Worm (Caenorhabditis elegans) whole organism, L4 larva: Measurements from ENCODE around the gene txt-14.

ENCODE experiments used
- D1046.2 ChIP-seq: fragments of 200-800 bp; sonication (Bioruptor generic); IDR thresholded peaks from 2 replicates; pipeline ENCODE4 v1.3.6; 2022; ENCODE audit warnings: missing genetic modification characterization, missing compliant biosample characterization
- F26F4.8 ChIP-seq: fragments of 200-800 bp; sonication (Bioruptor generic); conservative IDR thresholded peaks from 2 replicates; pipeline ENCODE4 v1.3.6; 2022; ENCODE audit warnings: missing genetic modification characterization, missing compliant biosample characterization
- F44E2.7 ChIP-seq: fragments of 200-800 bp; sonication (Bioruptor generic); IDR thresholded peaks from 2 replicates; pipeline ENCODE4 v2.1.2; 2022; ENCODE audit warnings: missing genetic modification characterization, missing compliant biosample characterization
- T20F7.1 ChIP-seq: fragments of 200-800 bp; sonication (Bioruptor generic); optimal IDR thresholded peaks from 2 replicates; lab custom pipeline; 2018; ENCODE audit warnings: mild to moderate bottlenecking, missing genetic modification characterization, missing compliant biosample characterization
- T26A8.4 ChIP-seq: fragments of 200-800 bp; sonication (Bioruptor generic); IDR thresholded peaks from 2 replicates; pipeline ENCODE4 v1.3.6; 2022; ENCODE audit warnings: missing genetic modification characterization, missing compliant biosample characterization
- Y48G9A.11 ChIP-seq: fragments of 200-800 bp; sonication (Bioruptor generic); IDR thresholded peaks from 2 replicates; pipeline ENCODE4 v1.3.6; 2022; ENCODE audit warnings: missing genetic modification reagents, missing genetic modification characterization, missing compliant biosample characterization
- Y75B8A.6 ChIP-seq: fragments of 200-800 bp; sonication (Bioruptor generic); IDR thresholded peaks from 2 replicates; pipeline ENCODE4 v1.3.6; 2022; ENCODE audit warnings: missing genetic modification reagents, missing genetic modification characterization, missing compliant biosample characterization
- ZK337.2 ChIP-seq: fragments of 200-800 bp; sonication (Bioruptor generic); IDR thresholded peaks from 2 replicates; pipeline ENCODE4 v1.3.6; 2022; ENCODE audit warnings: missing genetic modification reagents, missing genetic modification characterization, missing compliant biosample characterization
- aha-1 ChIP-seq: fragments of 150-350 bp; peaks from one replicate; lab custom pipeline; 2014; ENCODE audit warnings: missing biosample characterization, missing genetic modification characterization
- ama-1 ChIP-seq: fragments of 150-350 bp; optimal IDR thresholded peaks from 2 replicates; lab custom pipeline; 2014; ENCODE audit warnings: inconsistent platforms, mixed read lengths
- ceh-28 ChIP-seq: fragments of 150-350 bp; optimal IDR thresholded peaks from 2 replicates; lab custom pipeline; 2014; ENCODE audit warnings: missing biosample characterization, missing genetic modification reagents, missing genetic modification characterization
- ceh-32 ChIP-seq: sonication (generic microtip); optimal IDR thresholded peaks from 2 replicates; lab custom pipeline; 2016; ENCODE audit warnings: mild to moderate bottlenecking, missing genetic modification characterization, missing compliant biosample characterization; ENCODE audit not compliant: poor library complexity
- ceh-82 ChIP-seq: sonication (generic microtip); optimal IDR thresholded peaks from 2 replicates; lab custom pipeline; 2017; ENCODE audit warnings: missing biosample characterization, missing genetic modification characterization
- daf-16 ChIP-seq, 3 experiments: sonication (generic microtip); optimal IDR thresholded peaks; 2 replicates each; lab custom pipeline; 2016 to 2017; ENCODE audit warnings: missing genetic modification characterization in 3 of 3, missing genetic modification reagents in 3 of 3, mild to moderate bottlenecking in 2 of 3, missing compliant biosample characterization in 2 of 3, missing biosample characterization in 1 of 3, moderate library complexity in 1 of 3
- dmd-8 ChIP-seq: fragments of 200-800 bp; sonication (Bioruptor generic); IDR thresholded peaks from 2 replicates; pipeline ENCODE4 v1.3.6; 2022; ENCODE audit warnings: missing genetic modification characterization, missing compliant biosample characterization
- dve-1 ChIP-seq: sonication (generic microtip); optimal IDR thresholded peaks from 2 replicates; lab custom pipeline; 2017; ENCODE audit warnings: antibody characterized with exemption, mild to moderate bottlenecking, missing genetic modification characterization, missing compliant biosample characterization; ENCODE audit not compliant: insufficient read depth
- egl-27 ChIP-seq: sonication (generic microtip); optimal IDR thresholded peaks from 3 replicates; lab custom pipeline; 2017; ENCODE audit warnings: missing biosample characterization, missing genetic modification reagents, missing genetic modification characterization
- egl-43 ChIP-seq: fragments of 200-800 bp; sonication (Bioruptor generic); IDR thresholded peaks from 2 replicates; pipeline ENCODE4 v1.3.6; 2022; ENCODE audit warnings: missing genetic modification reagents, missing genetic modification characterization, missing compliant biosample characterization
- fkh-10 ChIP-seq: fragments of 150-350 bp; optimal IDR thresholded peaks from 2 replicates; lab custom pipeline; 2014; ENCODE audit warnings: missing biosample characterization, missing genetic modification reagents, missing genetic modification characterization
- hif-1 ChIP-seq, 2 experiments: sonication (generic microtip); optimal IDR thresholded peaks; 2 replicates each; lab custom pipeline; 2016 to 2017; ENCODE audit warnings: missing compliant biosample characterization in 2 of 2, missing genetic modification characterization in 2 of 2, missing genetic modification reagents in 2 of 2, missing genotype in 2 of 2, mild to moderate bottlenecking in 1 of 2
- hlh-30 ChIP-seq: sonication (generic microtip); optimal IDR thresholded peaks from 2 replicates; lab custom pipeline; 2017; ENCODE audit warnings: antibody characterized with exemption, mild to moderate bottlenecking, missing genetic modification characterization, missing compliant biosample characterization; ENCODE audit not compliant: insufficient read depth
- hmg-1.1 ChIP-seq: fragments of 200-800 bp; sonication (Bioruptor generic); IDR thresholded peaks from 2 replicates; pipeline ENCODE4 v1.3.6; 2022; ENCODE audit warnings: missing genetic modification reagents, missing genetic modification characterization, missing compliant biosample characterization
- lim-7 ChIP-seq: fragments of 200-800 bp; sonication (Bioruptor generic); IDR thresholded peaks from 2 replicates; pipeline ENCODE4 v1.3.6; 2022; ENCODE audit warnings: missing genetic modification characterization, missing compliant biosample characterization
- lin-29 ChIP-seq: fragments of 200-800 bp; sonication (Bioruptor generic); IDR thresholded peaks from 2 replicates; pipeline ENCODE4 v1.3.6; 2022; ENCODE audit warnings: missing genetic modification reagents, missing genetic modification characterization, missing compliant biosample characterization
- lin-38 ChIP-seq: fragments of 200-800 bp; sonication (Bioruptor generic); IDR thresholded peaks from 2 replicates; pipeline ENCODE4 v1.3.6; 2022; ENCODE audit warnings: missing genetic modification reagents, missing genetic modification characterization, missing compliant biosample characterization
- lsy-2 ChIP-seq, 2 experiments: fragments of 150-350 bp in 1 of 2; sonication (generic microtip) in 1 of 2; optimal IDR thresholded peaks; 2 replicates each; lab custom pipeline; 2014 to 2017; ENCODE audit warnings: missing biosample characterization in 2 of 2, missing genetic modification characterization in 2 of 2
- mdl-1 ChIP-seq, 2 experiments: fragments of 150-350 bp in 1 of 2; sonication (generic microtip) in 1 of 2; optimal IDR thresholded peaks; 2 replicates each; lab custom pipeline; 2014 to 2017; ENCODE audit warnings: missing biosample characterization in 2 of 2, missing genetic modification characterization in 2 of 2
- mep-1 ChIP-seq: fragments of 150-350 bp; sonication (generic microtip); optimal IDR thresholded peaks from 3 replicates; lab custom pipeline; 2014; ENCODE audit warnings: missing biosample characterization, missing genetic modification characterization
- nhr-237 ChIP-seq: sonication (generic microtip); optimal IDR thresholded peaks from 2 replicates; lab custom pipeline; 2017; ENCODE audit warnings: missing biosample characterization, missing genetic modification characterization
- nhr-25 ChIP-seq: sonication (generic microtip); optimal IDR thresholded peaks from 2 replicates; lab custom pipeline; 2017; ENCODE audit warnings: missing genetic modification characterization, mild to moderate bottlenecking, missing compliant biosample characterization, antibody characterized with exemption, moderate library complexity, borderline replicate concordance; ENCODE audit not compliant: insufficient read depth
- nhr-28 ChIP-seq: fragments of 150-350 bp; optimal IDR thresholded peaks from 2 replicates; lab custom pipeline; 2014; ENCODE audit warnings: missing biosample characterization, missing genetic modification characterization
- nhr-41 ChIP-seq: fragments of 200-800 bp; sonication (Bioruptor generic); IDR thresholded peaks from 2 replicates; pipeline ENCODE4 v1.3.6; 2022; ENCODE audit warnings: missing genetic modification reagents, missing genetic modification characterization, missing compliant biosample characterization
- nhr-42 ChIP-seq: fragments of 200-800 bp; sonication (Bioruptor generic); IDR thresholded peaks from 2 replicates; pipeline ENCODE4 v1.3.6; 2022; ENCODE audit warnings: missing genetic modification characterization, missing compliant biosample characterization
- nhr-6 ChIP-seq: fragments of 150-350 bp; optimal IDR thresholded peaks from 2 replicates; lab custom pipeline; 2014; ENCODE audit warnings: missing biosample characterization, missing genetic modification characterization
- nhr-76 ChIP-seq: fragments of 150-350 bp; optimal IDR thresholded peaks from 2 replicates; lab custom pipeline; 2014; ENCODE audit warnings: missing biosample characterization, missing genetic modification characterization
- rbr-2 ChIP-seq: sonication (generic microtip); optimal IDR thresholded peaks from 2 replicates; lab custom pipeline; 2016; ENCODE audit warnings: missing genotype, missing genetic modification characterization, missing compliant biosample characterization
- sdz-12 ChIP-seq: fragments of 200-800 bp; sonication (Bioruptor generic); optimal IDR thresholded peaks from 2 replicates; lab custom pipeline; 2018; ENCODE audit warnings: mild to moderate bottlenecking, missing genetic modification characterization, missing compliant biosample characterization
- skn-1 ChIP-seq: fragments of 150-350 bp; optimal IDR thresholded peaks from 2 replicates; lab custom pipeline; 2014; ENCODE audit warnings: missing biosample characterization, missing genetic modification characterization
- snpc-1.2 ChIP-seq: fragments of 200-800 bp; sonication (Bioruptor generic); IDR thresholded peaks from 2 replicates; pipeline ENCODE4 v1.3.6; 2022; ENCODE audit warnings: missing genetic modification reagents, missing genetic modification characterization, missing compliant biosample characterization
- snpc-4 ChIP-seq: fragments of 150-350 bp; optimal IDR thresholded peaks from 2 replicates; lab custom pipeline; 2014; ENCODE audit warnings: missing biosample characterization, missing genetic modification characterization
- spr-3 ChIP-seq: fragments of 200-800 bp; sonication (Bioruptor generic); optimal IDR thresholded peaks from 2 replicates; lab custom pipeline; 2018; ENCODE audit warnings: mild to moderate bottlenecking, missing genetic modification characterization, missing compliant biosample characterization
- tag-97 ChIP-seq: fragments of 200-800 bp; sonication (Bioruptor generic); IDR thresholded peaks from 2 replicates; pipeline ENCODE4 v1.3.6; 2022; ENCODE audit warnings: missing genetic modification characterization, missing compliant biosample characterization
- tra-1 ChIP-seq: fragments of 200-800 bp; sonication (Bioruptor generic); IDR thresholded peaks from 2 replicates; pipeline ENCODE4 v1.3.6; 2022; ENCODE audit warnings: missing genetic modification reagents, missing genetic modification characterization, missing compliant biosample characterization
- unc-62 ChIP-seq, 3 experiments: fragments of 150-350 bp in 1 of 3; sonication (generic microtip); optimal IDR thresholded peaks in 2 of 3; peaks in 1 of 3; 1 replicate in 1 of 3; 2 replicates in 2 of 3; lab custom pipeline; 2014 to 2017; ENCODE audit warnings: missing biosample characterization in 3 of 3, missing genetic modification characterization in 3 of 3, missing genetic modification reagents in 3 of 3, missing genotype in 1 of 3
- zfp-3 ChIP-seq: fragments of 200-800 bp; sonication (Bioruptor generic); conservative IDR thresholded peaks from 2 replicates; pipeline ENCODE4 v1.3.6; 2022; ENCODE audit warnings: missing genetic modification reagents, missing genetic modification characterization, missing compliant biosample characterization
- zip-11 ChIP-seq: fragments of 200-800 bp; sonication (Bioruptor generic); IDR thresholded peaks from 2 replicates; pipeline ENCODE4 v1.3.6; 2022; ENCODE audit warnings: missing genetic modification characterization, missing compliant biosample characterization
- ztf-11 ChIP-seq: fragments of 150-350 bp; optimal IDR thresholded peaks from 2 replicates; lab custom pipeline; 2014; ENCODE audit warnings: missing biosample characterization, missing genetic modification characterization

txt-14 gene

DNA sequence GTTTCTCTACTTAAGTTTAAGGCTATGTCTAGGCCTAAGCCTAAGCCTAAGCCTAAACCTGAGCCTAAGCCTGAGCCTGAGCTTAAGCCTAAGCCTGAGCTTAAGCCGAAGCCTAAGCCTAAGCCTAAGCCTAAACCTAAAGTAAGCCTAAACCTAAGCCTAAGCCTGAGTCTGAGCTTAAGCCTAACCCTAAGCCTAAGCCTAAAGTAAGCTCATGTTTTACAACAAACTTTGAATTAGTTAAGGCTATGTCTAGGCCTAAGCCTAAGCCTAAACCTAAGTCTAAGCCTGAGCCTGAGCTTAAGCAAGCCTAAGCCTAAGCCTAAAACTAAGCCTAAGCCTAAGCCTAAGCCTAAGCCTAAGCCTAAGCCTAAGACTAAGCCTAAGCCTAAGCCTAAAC, 16.8 kb upstream of the txt-14 start (continued):
- TF ChIP-seq egl-43 (GFP tag; lab: Robert Waterston, UW) (no peak), zfp-3 (GFP tag; lab: Robert Waterston, UW) (no peak)

DNA sequence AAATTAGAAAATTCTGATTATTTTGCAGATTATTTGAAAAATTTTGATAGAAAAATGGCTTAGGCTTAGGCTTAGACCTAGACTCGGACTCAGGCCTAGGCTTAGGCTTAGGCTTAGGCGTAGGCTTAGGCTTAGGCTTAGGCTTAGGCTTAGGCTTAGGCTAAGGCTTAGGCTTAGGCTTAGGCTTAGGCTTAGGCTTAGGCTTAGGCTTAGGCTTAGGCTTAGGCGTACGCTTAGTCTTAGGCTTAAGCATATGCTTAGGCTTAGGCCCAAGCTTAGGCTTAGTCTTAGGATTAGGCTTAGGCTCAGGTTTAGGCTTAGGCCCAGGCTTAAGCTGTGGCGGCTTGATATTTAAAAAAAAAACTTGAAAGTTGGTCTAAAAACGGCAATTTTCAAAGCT, 16.1 kb upstream of the txt-14 start:
- peak; percentile 51; the same call in 1 of the 2 replicates for TF ChIP-seq Y48G9A.11 (GFP tag; lab: Robert Waterston, UW)

DNA sequence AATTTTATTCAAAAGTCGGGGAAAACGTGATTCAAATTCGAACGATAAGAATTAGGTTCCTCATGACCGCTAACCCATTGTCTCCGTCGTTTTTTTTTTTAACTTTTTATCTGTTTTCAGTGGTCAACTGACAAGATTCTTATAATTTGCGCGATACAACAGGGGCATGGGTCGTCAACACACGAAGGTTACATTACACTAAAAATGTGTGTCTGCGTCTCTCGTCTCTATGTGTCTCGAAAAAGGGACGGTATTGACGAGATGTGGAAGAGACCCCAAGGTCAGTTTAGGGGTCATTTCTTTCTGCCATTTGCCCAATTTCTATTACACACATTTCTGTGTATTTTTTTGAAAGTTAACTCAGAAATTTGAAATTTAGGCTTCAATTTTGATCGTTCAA, 13.0 kb upstream of the txt-14 start:
- TF ChIP-seq ztf-11 (tag; lab: Kevin White, UChicago) (no peak), ZK337.2 (GFP tag; lab: Robert Waterston, UW) (no peak), ceh-28 (tag; lab: Kevin White, UChicago) (no peak), nhr-25 (tag; lab: Kevin White, UChicago) (peak; percentile 54), lin-29 (GFP tag; lab: Robert Waterston, UW) (no peak), lsy-2 (tag; optimal IDR thresholded peaks at IDR 0.05; lab: Kevin White, UChicago) (peak in 1 of 2 experiments; percentile 9), aha-1 (tag; lab: Kevin White, UChicago) (no peak), skn-1 (no peak), lin-38 (GFP tag; lab: Robert Waterston, UW) (no peak), spr-3 (GFP tag; lab: Kevin White, UChicago) (no peak), egl-27 (tag; lab: Kevin White, UChicago) (no peak), Y75B8A.6 (GFP tag; lab: Robert Waterston, UW) (no peak), egl-43 (GFP tag; lab: Robert Waterston, UW) (no peak), lim-7 (GFP tag; lab: Robert Waterston, UW) (no peak), nhr-28 (peak; percentile 36), tra-1 (no peak), hif-1 (tag; optimal IDR thresholded peaks at IDR 0.05; lab: Kevin White, UChicago) (no peak), daf-16 (GFP tag; optimal IDR thresholded peaks at IDR 0.05; lab: Kevin White, UChicago) (no peak), daf-16 (tag; optimal IDR thresholded peaks at IDR 0.05; lab: Kevin White, UChicago) (no peak), unc-62 (GFP tag; optimal IDR thresholded peaks at IDR 0.05 in 1 of 2; lab: Kevin White, UChicago) (peak in 1 of 2 experiments; percentile 3), unc-62 (tag; optimal IDR thresholded peaks at IDR 0.05; lab: Kevin White, UChicago) (no peak), nhr-76 (tag; lab: Kevin White, UChicago) (no peak), ama-1 (no peak), zfp-3 (GFP tag; lab: Robert Waterston, UW) (no peak), dve-1 (tag; lab: Kevin White, UChicago) (peak; percentile 29), tag-97 (GFP tag; lab: Robert Waterston, UW) (no peak), hlh-30 (peak; percentile 82), T20F7.1 (GFP tag; lab: Kevin White, UChicago) (no peak), nhr-237 (tag; lab: Kevin White, UChicago) (no peak), fkh-10 (GFP tag; lab: Kevin White, UChicago) (no peak), rbr-2 (tag; lab: Kevin White, UChicago) (no peak), T26A8.4 (GFP tag; lab: Robert Waterston, UW) (no peak), hmg-1.1 (GFP tag; lab: Robert Waterston, UW) (no peak), ceh-82 (tag; lab: Kevin White, UChicago) (no peak), dmd-8 (GFP tag; lab: Robert Waterston, UW) (no peak), mep-1 (tag; lab: Kevin White, UChicago) (peak; percentile 46), mdl-1 (tag; optimal IDR thresholded peaks at IDR 0.05; lab: Kevin White, UChicago) (peak in 1 of 2 experiments; percentile 4), nhr-6 (no peak), snpc-4 (tag; lab: Kevin White, UChicago) (no peak), ceh-32 (tag; lab: Kevin White, UChicago) (no peak), snpc-1.2 (no peak), zip-11 (GFP tag; lab: Robert Waterston, UW) (no peak), nhr-41 (GFP tag; lab: Robert Waterston, UW) (no peak), F44E2.7 (GFP tag; lab: Robert Waterston, UW) (no peak), D1046.2 (GFP tag; lab: Robert Waterston, UW) (no peak), sdz-12 (GFP tag; lab: Kevin White, UChicago) (no peak), F26F4.8 (GFP tag; lab: Robert Waterston, UW) (no peak), nhr-42 (GFP tag; lab: Robert Waterston, UW) (no peak)
